Worm (Caenorhabditis elegans) whole organism, midembryonic: Measurements from ENCODE around the gene Y37H2A.13.

ENCODE experiments used
- cog-1 ChIP-seq: sonication (generic microtip); optimal IDR thresholded peaks from 2 replicates; lab custom pipeline; 2016; ENCODE audit warnings: missing genetic modification characterization, missing compliant biosample characterization
- ref-1 ChIP-seq: fragments of 200-800 bp; sonication (Bioruptor generic); conservative IDR thresholded peaks from 2 replicates; pipeline ENCODE4 v1.3.6; 2022; ENCODE audit warnings: missing genetic modification reagents, missing genetic modification characterization, missing compliant biosample characterization
- tab-1 ChIP-seq: fragments of 200-800 bp; sonication (Bioruptor generic); IDR thresholded peaks from 2 replicates; pipeline ENCODE4 v1.3.6; 2022; ENCODE audit warnings: missing genetic modification characterization, missing compliant biosample characterization

DNA sequence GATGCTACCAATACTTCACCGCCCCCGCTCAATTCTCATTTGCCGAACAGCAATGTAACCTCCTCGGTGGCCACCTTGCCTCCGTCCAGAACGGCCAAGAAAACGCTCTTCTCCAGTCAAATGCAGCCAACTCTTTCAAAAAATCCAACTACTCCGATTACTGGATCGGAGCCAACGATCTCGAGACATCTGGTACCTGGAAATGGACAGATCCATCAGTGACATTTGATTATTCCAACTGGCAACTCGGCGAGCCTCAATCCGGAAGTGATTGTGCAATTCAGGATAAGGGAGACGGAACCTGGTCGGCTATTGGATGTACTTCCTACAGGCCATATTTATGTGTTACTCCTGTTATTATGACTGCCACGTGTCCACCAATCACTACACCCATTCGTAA is 15.5 kb downstream of the Y37H2A.13 start:
- TF ChIP-seq cog-1 (tag; lab: Kevin White, UChicago) (no peak), tab-1 (GFP tag; lab: Robert Waterston, UW) (no peak), ref-1 (GFP tag; lab: Robert Waterston, UW) (no peak)
